Fruit fly (Drosophila melanogaster) S2 (cell line): ENCODE measurements around the gene CG43051.

Experiments used
- CG8478 ChIP-seq: fragments of >200 bp; optimal IDR thresholded peaks from 2 replicates; lab custom pipeline; 2018
- CTCF ChIP-seq, 2 experiments: fragments of >200 bp; optimal IDR thresholded peaks; 2 replicates each; lab custom pipeline; 2018

DNA sequence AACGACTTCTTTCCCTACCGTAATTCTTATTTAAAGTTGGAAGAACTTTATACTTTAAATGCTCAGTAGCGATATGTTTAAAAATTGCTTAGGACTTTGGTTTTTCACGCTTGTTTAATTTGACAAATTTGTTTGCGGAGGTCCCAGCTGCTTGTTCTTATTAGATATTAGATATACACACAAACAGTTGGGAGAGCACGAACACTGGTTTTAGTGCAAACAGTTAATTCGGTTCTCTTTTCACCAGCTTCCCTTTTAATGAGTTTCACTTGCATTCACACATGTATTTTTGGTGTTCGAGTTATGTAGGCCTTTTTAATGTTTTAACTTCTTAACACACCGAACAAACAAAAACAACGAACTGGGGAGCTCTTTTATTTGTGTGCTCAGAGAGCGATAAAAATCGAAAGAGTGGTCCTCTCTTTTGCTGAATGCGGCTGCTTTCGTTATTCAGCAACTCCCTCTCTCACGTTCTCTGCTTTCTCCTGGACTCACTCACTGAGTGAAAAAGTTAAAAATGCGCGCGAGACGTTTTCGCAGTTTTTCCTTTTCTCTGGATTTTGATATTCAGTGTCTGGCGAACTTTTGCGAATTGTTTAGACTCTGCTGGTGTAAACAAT lies 24.9 kb upstream of the CG43051 start:
- TF ChIP-seq CTCF (optimal IDR thresholded peaks at IDR 0.05; lab: Kevin White, UChicago): no peak
- TF ChIP-seq CG8478 (lab: Kevin White, UChicago): no peak
